Fruit fly (Drosophila melanogaster): Measurements from ENCODE around the gene Sr-CIV.

Sr-CIV gene

DNA sequence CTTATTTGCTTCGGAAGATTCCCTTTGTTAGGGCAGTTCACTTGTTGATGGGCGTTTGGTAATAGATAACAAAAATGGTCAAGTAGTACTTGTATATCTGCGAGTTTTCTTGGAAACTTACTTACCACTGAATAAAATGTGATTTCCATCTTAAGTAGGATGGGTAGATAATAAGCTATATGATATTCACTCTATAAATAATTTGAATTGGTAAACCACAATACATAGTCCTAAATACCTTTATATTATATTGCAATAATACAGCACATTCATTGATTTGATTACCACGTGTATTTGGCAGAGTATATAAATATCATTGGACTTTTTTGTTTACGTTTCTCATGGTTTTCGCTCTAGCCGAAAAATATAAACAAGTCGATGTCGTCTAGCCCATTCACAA, 47.9 kb downstream of the Sr-CIV start (continued):
- TF ChIP-seq CG12104 (GFP tag; optimal IDR thresholded peaks at IDR 0.05) (peak; percentile 62), tap (tag; optimal IDR thresholded peaks at IDR 0.05) (peak; percentile 64), cato (GFP tag; optimal IDR thresholded peaks at IDR 0.05; ENCODE audit: borderline replicate concordance) (peak; percentile 10), CG7786 (GFP tag; optimal IDR thresholded peaks at IDR 0.05) (peak; percentile 47), CG13894 (tag; optimal IDR thresholded peaks at IDR 0.05) (no peak), HHEX (GFP tag; optimal IDR thresholded peaks at IDR 0.05) (peak; percentile 76), CoRest (tag; optimal IDR thresholded peaks at IDR 0.05) (peak; percentile 80), crc (GFP tag; optimal IDR thresholded peaks at IDR 0.05) (no peak), PHDP (tag; optimal IDR thresholded peaks at IDR 0.05) (peak; percentile 64), run (tag; optimal IDR thresholded peaks at IDR 0.05) (peak; percentile 33), Lim3 (GFP tag; IDR thresholded peaks at IDR 0.05) (no peak), CG13424 (tag; optimal IDR thresholded peaks at IDR 0.05) (peak; percentile 66), CG34422 (GFP tag; IDR thresholded peaks at IDR 0.05) (peak; percentile 81), CG6765 (GFP tag; optimal IDR thresholded peaks at IDR 0.05) (peak; percentile 65), CG10979 (tag; optimal IDR thresholded peaks at IDR 0.05) (peak; percentile 58), CG12219 (GFP tag; optimal IDR thresholded peaks at IDR 0.05) (peak; percentile 24), caup (GFP tag; optimal IDR thresholded peaks at IDR 0.05; ENCODE audit: severe bottlenecking) (peak; percentile 46), CG32532 (GFP tag; IDR thresholded peaks at IDR 0.05) (peak; percentile 58; the same call in 1 of the 2 replicates), CG12942 (GFP tag; optimal IDR thresholded peaks at IDR 0.05) (no peak), Fer1 (GFP tag; optimal IDR thresholded peaks at IDR 0.05) (peak; percentile 72), Six4 (GFP tag; optimal IDR thresholded peaks at IDR 0.05) (peak; percentile 58), CG4730 (GFP tag; IDR thresholded peaks at IDR 0.05) (peak; percentile 35; the same call in 1 of the 2 replicates), hbn (GFP tag; IDR thresholded peaks at IDR 0.05; ENCODE audit: partially characterized antibody) (no peak), CG17328 (GFP tag; IDR thresholded peaks at IDR 0.05) (no peak), Antp (GFP tag; optimal IDR thresholded peaks at IDR 0.05) (peak; percentile 22), fd3F (GFP tag; optimal IDR thresholded peaks at IDR 0.05) (peak; percentile 68), CG12391 (tag; optimal IDR thresholded peaks at IDR 0.05) (peak; percentile 74), Chrac-16 (GFP tag; optimal IDR thresholded peaks at IDR 0.05) (peak; percentile 40), eyg (GFP tag; optimal IDR thresholded peaks at IDR 0.05) (peak; percentile 4), pzg (GFP tag; optimal IDR thresholded peaks at IDR 0.05) (no peak), nmo (GFP tag; optimal IDR thresholded peaks at IDR 0.05) (peak; percentile 70), Dip3 (GFP tag; optimal IDR thresholded peaks at IDR 0.05) (peak; percentile 48), gem (tag; optimal IDR thresholded peaks at IDR 0.05) (peak; percentile 82), CG14014 (GFP tag; IDR thresholded peaks at IDR 0.05) (peak; percentile 49; the same call in 1 of the 2 replicates), CG7839 (tag; optimal IDR thresholded peaks at IDR 0.05) (peak; percentile 81), CG11456 (GFP tag; IDR thresholded peaks at IDR 0.05) (0 out of 3 replicates have a peak, but pooled peaks have one; percentile 62), eve (GFP tag; optimal IDR thresholded peaks at IDR 0.05) (no peak), CG3995 (GFP tag; optimal IDR thresholded peaks at IDR 0.05) (peak; percentile 11), fd96Cb (tag; optimal IDR thresholded peaks at IDR 0.05) (peak; percentile 65), tio (GFP tag; optimal IDR thresholded peaks at IDR 0.05) (peak; percentile 12), scrt (GFP tag; optimal IDR thresholded peaks at IDR 0.05) (peak; percentile 21), Myb (GFP tag; optimal IDR thresholded peaks at IDR 0.05) (peak; percentile 24), CG1792 (GFP tag; optimal IDR thresholded peaks at IDR 0.05) (no peak), Asciz (GFP tag; optimal IDR thresholded peaks at IDR 0.05) (peak; percentile 57), CG15269 (tag; optimal IDR thresholded peaks at IDR 0.05) (peak; percentile 80), CG7372 (GFP tag; IDR thresholded peaks at IDR 0.05) (peak; percentile 39; the same call in 1 of the 2 replicates), chif (GFP tag; optimal IDR thresholded peaks at IDR 0.05) (peak; percentile 25 to 34), CG16863 (GFP tag; optimal IDR thresholded peaks at IDR 0.05) (peak; percentile 1), Gsc (GFP tag; IDR thresholded peaks at IDR 0.05) (no peak), Aef1 (GFP tag; IDR thresholded peaks at IDR 0.05) (peak; percentile 58; the same call in 2 of the 3 replicates)

Measured in whole organism, embryonic.